Fruit fly (Drosophila melanogaster) whole organism, embryonic: ENCODE data around the gene CG13126.

Source experiments
- CG10209 ChIP-seq: fragments of 200-800 bp; sonication (Bioruptor generic); optimal IDR thresholded peaks from 3 replicates; lab custom pipeline; 2017; ENCODE audit warnings: missing biosample characterization, mild to moderate bottlenecking, missing genetic modification characterization, missing genetic modification reagents
- CG11560 ChIP-seq: fragments of 200-800 bp; sonication (Bioruptor generic); IDR thresholded peaks from 3 replicates; pipeline ENCODE4 v1.3.6; 2022; ENCODE audit warnings: missing biosample characterization, missing genetic modification characterization
- CG12104 ChIP-seq: fragments of 200-800 bp; sonication (Bioruptor generic); optimal IDR thresholded peaks from 3 replicates; lab custom pipeline; 2016; ENCODE audit warnings: missing biosample characterization, missing genetic modification characterization
- CG1233 ChIP-seq: fragments of 200-800 bp; sonication (Bioruptor generic); optimal IDR thresholded peaks from 4 replicates; lab custom pipeline; 2018; ENCODE audit warnings: missing biosample characterization, mild to moderate bottlenecking, missing genetic modification characterization
- CG12769 ChIP-seq: fragments of 200-800 bp; sonication (Bioruptor generic); optimal IDR thresholded peaks from 2 replicates; lab custom pipeline; 2019; ENCODE audit warnings: missing biosample characterization, mild to moderate bottlenecking, missing genetic modification characterization, moderate library complexity
- CG15479 ChIP-seq: fragments of 200-800 bp; sonication (Bioruptor generic); optimal IDR thresholded peaks from 3 replicates; lab custom pipeline; 2019; ENCODE audit warnings: missing biosample characterization, mild to moderate bottlenecking, missing genetic modification characterization, moderate library complexity
- CG15601 ChIP-seq: fragments of 200-800 bp; sonication (Bioruptor generic); optimal IDR thresholded peaks from 3 replicates; lab custom pipeline; 2019; ENCODE audit warnings: missing biosample characterization, mild to moderate bottlenecking, missing genetic modification characterization, moderate library complexity
- CG16779 ChIP-seq: fragments of 200-800 bp; sonication (Bioruptor generic); IDR thresholded peaks from 2 replicates; pipeline ENCODE4 v1.3.6; 2022; ENCODE audit warnings: missing biosample characterization, missing genetic modification characterization
- CG16815 ChIP-seq: fragments of 200-800 bp; sonication (Bioruptor generic); optimal IDR thresholded peaks from 3 replicates; lab custom pipeline; 2017; ENCODE audit warnings: missing biosample characterization, mild to moderate bottlenecking, missing genetic modification characterization
- CG16863 ChIP-seq: fragments of 200-800 bp; sonication (Bioruptor generic); optimal IDR thresholded peaks from 3 replicates; lab custom pipeline; 2016; ENCODE audit warnings: missing biosample characterization, missing genetic modification characterization
- CG2199 ChIP-seq: fragments of 200-800 bp; sonication (Bioruptor generic); IDR thresholded peaks from 3 replicates; pipeline ENCODE4 v1.3.6; 2022; ENCODE audit warnings: missing biosample characterization, missing genetic modification characterization
- CG31441 ChIP-seq: fragments of 200-800 bp; sonication (Bioruptor generic); IDR thresholded peaks from 2 replicates; pipeline ENCODE4 v1.3.6; 2022; ENCODE audit warnings: missing biosample characterization, missing genetic modification characterization
- CG3726 ChIP-seq: fragments of 200-800 bp; sonication (Bioruptor generic); IDR thresholded peaks from 3 replicates; pipeline ENCODE4, ENCODE4 v1.3.6; 2022; ENCODE audit warnings: missing biosample characterization, missing genetic modification characterization
- CG43689 ChIP-seq: fragments of 200-800 bp; sonication (Bioruptor generic); IDR thresholded peaks from 2 replicates; pipeline ENCODE4 v1.3.6; 2022; ENCODE audit warnings: missing biosample characterization, missing genetic modification characterization
- CG4707 ChIP-seq: fragments of 200-800 bp; sonication (Bioruptor generic); optimal IDR thresholded peaks from 2 replicates; lab custom pipeline; 2018; ENCODE audit warnings: missing biosample characterization, mild to moderate bottlenecking, missing genetic modification characterization, moderate library complexity
- CG5953 ChIP-seq: fragments of 200-800 bp; sonication (Bioruptor generic); IDR thresholded peaks from 2 replicates; pipeline ENCODE4 v1.3.6; 2022; ENCODE audit warnings: missing biosample characterization, missing genetic modification characterization
- CG6654 ChIP-seq: fragments of 200-800 bp; sonication (Bioruptor generic); optimal IDR thresholded peaks from 2 replicates; lab custom pipeline; 2017; ENCODE audit warnings: missing biosample characterization, mild to moderate bottlenecking, missing genetic modification characterization
- CG7556 ChIP-seq: fragments of 200-800 bp; sonication (Bioruptor generic); optimal IDR thresholded peaks from 2 replicates; lab custom pipeline; 2017; ENCODE audit warnings: missing biosample characterization, mild to moderate bottlenecking, missing genetic modification characterization
- CG9876 ChIP-seq: fragments of 200-800 bp; sonication (Bioruptor generic); optimal IDR thresholded peaks from 2 replicates; lab custom pipeline; 2016; ENCODE audit warnings: missing biosample characterization, missing genetic modification characterization
- D ChIP-seq, 2 experiments: fragments of 200-800 bp in 1 of 2; fragments of >200 bp in 1 of 2; sonication (Bioruptor generic) in 1 of 2; optimal IDR thresholded peaks; 2 replicates in 1 of 2; 3 replicates in 1 of 2; lab custom pipeline; 2017; ENCODE audit warnings: mild to moderate bottlenecking in 1 of 2, missing biosample characterization in 1 of 2, missing genetic modification characterization in 1 of 2, missing genetic modification reagents in 1 of 2
- D19A ChIP-seq: fragments of 200-800 bp; optimal IDR thresholded peaks from 3 replicates; lab custom pipeline; 2019; ENCODE audit warnings: missing biosample characterization, mild to moderate bottlenecking, missing genetic modification characterization, moderate library complexity
- Deaf1 ChIP-seq: fragments of 200-800 bp; optimal IDR thresholded peaks from 3 replicates; lab custom pipeline; 2019; ENCODE audit warnings: missing biosample characterization, mild to moderate bottlenecking, missing genetic modification characterization, moderate library complexity
- Dek ChIP-seq: fragments of 200-800 bp; sonication (Bioruptor generic); optimal IDR thresholded peaks from 3 replicates; lab custom pipeline; 2019; ENCODE audit warnings: missing biosample characterization, mild to moderate bottlenecking, missing genetic modification characterization, moderate library complexity
- Doc2 ChIP-seq: fragments of 200-800 bp; sonication (Bioruptor generic); IDR thresholded peaks from 2 replicates; pipeline ENCODE4 v1.3.6; 2022; ENCODE audit warnings: missing biosample characterization, missing genetic modification characterization
- ERR ChIP-seq: fragments of 200-800 bp; sonication (Bioruptor generic); optimal IDR thresholded peaks from 2 replicates; lab custom pipeline; 2016; ENCODE audit warnings: missing biosample characterization, missing genetic modification characterization
- HLH54F ChIP-seq: fragments of 200-800 bp; sonication (Bioruptor generic); optimal IDR thresholded peaks from 3 replicates; lab custom pipeline; 2016; ENCODE audit warnings: missing biosample characterization, missing genetic modification characterization
- Mrtf ChIP-seq: fragments of 200-800 bp; sonication (Bioruptor generic); IDR thresholded peaks from 3 replicates; pipeline ENCODE4 v1.3.6; 2022; ENCODE audit warnings: missing biosample characterization, missing genetic modification characterization
- Nf-YA ChIP-seq: fragments of 200-800 bp; sonication (Bioruptor generic); IDR thresholded peaks from 2 replicates; pipeline ENCODE4 v1.3.6; 2022; ENCODE audit warnings: missing biosample characterization, missing genetic modification characterization
- Ravus ChIP-seq: fragments of 200-800 bp; sonication (Bioruptor generic); IDR thresholded peaks from 2 replicates; pipeline ENCODE4 v1.3.6; 2022; ENCODE audit warnings: missing biosample characterization, missing genetic modification characterization
- TFAM ChIP-seq: fragments of 200-800 bp; sonication (Bioruptor generic); optimal IDR thresholded peaks from 2 replicates; lab custom pipeline; 2017; ENCODE audit warnings: missing biosample characterization, missing genetic modification characterization, inconsistent platforms
- Vsx1 ChIP-seq: fragments of 200-800 bp; sonication (Bioruptor generic); optimal IDR thresholded peaks from 2 replicates; lab custom pipeline; 2017; ENCODE audit warnings: missing biosample characterization, mild to moderate bottlenecking, missing genetic modification characterization, missing genetic modification reagents
- ab ChIP-seq: fragments of 200-800 bp; sonication (Bioruptor generic); optimal IDR thresholded peaks from 2 replicates; lab custom pipeline; 2016; ENCODE audit warnings: missing biosample characterization, missing genetic modification characterization
- ara ChIP-seq: fragments of 200-800 bp; sonication (Bioruptor generic); IDR thresholded peaks from 2 replicates; pipeline ENCODE4 v1.3.6; 2022; ENCODE audit warnings: missing biosample characterization, missing genetic modification characterization
- caup ChIP-seq: fragments of 200-800 bp; sonication (Bioruptor generic); optimal IDR thresholded peaks from 3 replicates; lab custom pipeline; 2017; ENCODE audit warnings: missing biosample characterization, mild to moderate bottlenecking, missing genetic modification characterization, moderate library complexity; ENCODE audit not compliant: severe bottlenecking
- disco-r ChIP-seq: fragments of 200-800 bp; sonication (Bioruptor generic); optimal IDR thresholded peaks from 2 replicates; lab custom pipeline; 2016; ENCODE audit warnings: missing biosample characterization, missing genetic modification characterization
- dmrt99B ChIP-seq: fragments of 200-800 bp; sonication (Bioruptor generic); optimal IDR thresholded peaks from 2 replicates; lab custom pipeline; 2018; ENCODE audit warnings: missing biosample characterization, mild to moderate bottlenecking, missing genetic modification characterization, moderate library complexity
- ems ChIP-seq: fragments of 200-800 bp; sonication (Bioruptor generic); optimal IDR thresholded peaks from 3 replicates; lab custom pipeline; 2016; ENCODE audit warnings: missing biosample characterization, missing genetic modification characterization
- exex ChIP-seq: fragments of 200-800 bp; sonication (Bioruptor generic); optimal IDR thresholded peaks from 4 replicates; lab custom pipeline; 2018; ENCODE audit warnings: missing biosample characterization, mild to moderate bottlenecking, missing genetic modification characterization, moderate library complexity
- fd64A ChIP-seq: fragments of 200-800 bp; sonication (Bioruptor generic); optimal IDR thresholded peaks from 3 replicates; lab custom pipeline; 2018; ENCODE audit warnings: missing biosample characterization, mild to moderate bottlenecking, missing genetic modification characterization
- gem ChIP-seq: fragments of 200-800 bp; sonication (Bioruptor generic); optimal IDR thresholded peaks from 2 replicates; lab custom pipeline; 2019; ENCODE audit warnings: missing biosample characterization, mild to moderate bottlenecking, missing genetic modification characterization, moderate library complexity
- gfzf ChIP-seq: fragments of 200-800 bp; sonication (Bioruptor generic); optimal IDR thresholded peaks from 2 replicates; lab custom pipeline; 2016; ENCODE audit warnings: missing biosample characterization, mild to moderate bottlenecking, missing genetic modification characterization, moderate library complexity
- insv ChIP-seq, 2 experiments: fragments of 200-800 bp; sonication (Bioruptor generic); optimal IDR thresholded peaks; 3 replicates each; lab custom pipeline; 2016 to 2018; ENCODE audit warnings: missing biosample characterization in 2 of 2, missing genetic modification characterization in 2 of 2
- jumu ChIP-seq: fragments of 200-800 bp; sonication (Bioruptor generic); optimal IDR thresholded peaks from 3 replicates; lab custom pipeline; 2016; ENCODE audit warnings: missing biosample characterization, missing genetic modification characterization
- kay ChIP-seq: fragments of 200-800 bp; sonication (Bioruptor generic); optimal IDR thresholded peaks from 2 replicates; lab custom pipeline; 2016; ENCODE audit warnings: missing biosample characterization, missing genetic modification characterization
- slou ChIP-seq: fragments of 200-800 bp; sonication (Bioruptor generic); optimal IDR thresholded peaks from 3 replicates; lab custom pipeline; 2016; ENCODE audit warnings: missing biosample characterization, missing genetic modification characterization
- sob ChIP-seq: fragments of 200-800 bp; sonication (Bioruptor generic); IDR thresholded peaks from 2 replicates; pipeline ENCODE4 v1.3.6; 2022; ENCODE audit warnings: missing biosample characterization, missing genetic modification characterization
- twi ChIP-seq: fragments of 200-800 bp; optimal IDR thresholded peaks from 2 replicates; lab custom pipeline; 2019; ENCODE audit warnings: missing biosample characterization, mild to moderate bottlenecking, missing genetic modification characterization, moderate library complexity
- tx ChIP-seq: fragments of 200-800 bp; sonication (Bioruptor generic); optimal IDR thresholded peaks from 2 replicates; lab custom pipeline; 2016; ENCODE audit warnings: missing biosample characterization, missing genetic modification characterization
- zen2 ChIP-seq: fragments of 200-800 bp; sonication (Bioruptor generic); IDR thresholded peaks from 3 replicates; pipeline ENCODE4 v1.3.6; 2022; ENCODE audit warnings: missing biosample characterization, missing genetic modification characterization; ENCODE audit not compliant: partially characterized antibody
- zfh2 ChIP-seq: fragments of 200-800 bp; sonication (Bioruptor generic); optimal IDR thresholded peaks from 2 replicates; lab custom pipeline; 2016; ENCODE audit warnings: missing biosample characterization, missing genetic modification characterization

CG13126 gene

dm6 chr2L:9938631-9939256 lies 15.2 kb downstream of the CG13126 start, which contains the start of the genes Datp and CG4619 (continued):
- TF ChIP-seq CG2199 (GFP tag; lab: Robert Waterston, UW): no peak
- no peak for TF ChIP-seq CG15601
- TF ChIP-seq twi: no peak
- TF ChIP-seq CG43689: no peak
- TF ChIP-seq HLH54F (GFP tag; lab: Kevin White, UChicago): peak; percentile 67
- TF ChIP-seq gem (tag; lab: Kevin White, UChicago): no peak
- TF ChIP-seq insv (GFP tag; optimal IDR thresholded peaks at IDR 0.05; lab: Kevin White, UChicago): no peak
- TF ChIP-seq Vsx1: no peak
- no peak for TF ChIP-seq Mrtf (GFP tag; lab: Robert Waterston, UW)
- no peak for TF ChIP-seq CG16779 (GFP tag; lab: Robert Waterston, UW)
- TF ChIP-seq disco-r (GFP tag; lab: Kevin White, UChicago): peak; percentile 20
- TF ChIP-seq D (optimal IDR thresholded peaks at IDR 0.05; lab: Kevin White, UChicago): no peak
- no peak for TF ChIP-seq D (GFP tag; optimal IDR thresholded peaks at IDR 0.05; lab: Kevin White, UChicago)
- TF ChIP-seq CG11560: no peak
- peak; percentile 50 for TF ChIP-seq CG10209 (GFP tag; lab: Kevin White, UChicago)
- TF ChIP-seq CG6654 (GFP tag; lab: Kevin White, UChicago): no peak
- no peak for TF ChIP-seq ems (GFP tag; lab: Kevin White, UChicago)
- no peak for TF ChIP-seq CG12104 (GFP tag; lab: Kevin White, UChicago)
- no peak for TF ChIP-seq CG3726 (GFP tag; lab: Robert Waterston, UW)
- TF ChIP-seq Doc2 (GFP tag; lab: Robert Waterston, UW): no peak
- no peak for TF ChIP-seq Nf-YA (GFP tag; lab: Robert Waterston, UW)
- TF ChIP-seq TFAM (GFP tag; lab: Kevin White, UChicago): no peak
- no peak for TF ChIP-seq CG7556 (GFP tag; lab: Kevin White, UChicago)
- peak; percentile 48 for TF ChIP-seq CG9876 (GFP tag; lab: Kevin White, UChicago)
- no peak for TF ChIP-seq Ravus (GFP tag; lab: Robert Waterston, UW)
- no peak for TF ChIP-seq CG12769 (tag; lab: Kevin White, UChicago)
- no peak for TF ChIP-seq ab (GFP tag; lab: Kevin White, UChicago)
- TF ChIP-seq exex: peak; percentile 77
- TF ChIP-seq ara (GFP tag; lab: Robert Waterston, UW): no peak
- TF ChIP-seq CG16863 (GFP tag; lab: Kevin White, UChicago): no peak
- no peak for TF ChIP-seq ERR (GFP tag; lab: Kevin White, UChicago)
- TF ChIP-seq tx (GFP tag; lab: Kevin White, UChicago): peak; percentile 26
- TF ChIP-seq slou: no peak
- TF ChIP-seq CG31441 (GFP tag; lab: Robert Waterston, UW): no peak
- TF ChIP-seq dmrt99B (tag; lab: Kevin White, UChicago): no peak
- TF ChIP-seq fd64A (GFP tag; lab: Kevin White, UChicago): no peak
- no peak for TF ChIP-seq CG1233 (GFP tag; lab: Kevin White, UChicago)
- TF ChIP-seq kay (GFP tag; lab: Kevin White, UChicago): no peak
- peak; percentile 54 for TF ChIP-seq caup
- no peak for TF ChIP-seq Dek
- TF ChIP-seq CG16815 (GFP tag; lab: Kevin White, UChicago): no peak
- peak; percentile 77 for TF ChIP-seq zfh2 (GFP tag; lab: Kevin White, UChicago)
- no peak for TF ChIP-seq CG5953
- TF ChIP-seq D19A: no peak
- TF ChIP-seq sob (GFP tag; lab: Robert Waterston, UW): peak; percentile 87
- TF ChIP-seq jumu (GFP tag; lab: Kevin White, UChicago): peak; percentile 8
- TF ChIP-seq CG4707: no peak
- TF ChIP-seq CG15479 (GFP tag; lab: Kevin White, UChicago): no peak
- TF ChIP-seq zen2 (GFP tag; lab: Robert Waterston, UW): no peak
- TF ChIP-seq gfzf (GFP tag; lab: Kevin White, UChicago): no peak
- TF ChIP-seq Deaf1 (tag; lab: Kevin White, UChicago): no peak
